Fruit fly (Drosophila melanogaster) whole organism, adult: ENCODE measurements around the gene CG32061.

Source experiments
- CG11617 ChIP-seq: fragments of 200-800 bp; sonication (Bioruptor generic); optimal IDR thresholded peaks from 2 replicates; lab custom pipeline; 2017; ENCODE audit warnings: mild to moderate bottlenecking, missing biosample characterization, missing genetic modification reagents, missing genetic modification characterization
- CG12768 ChIP-seq: fragments of 200-800 bp; sonication (Bioruptor generic); optimal IDR thresholded peaks from 2 replicates; lab custom pipeline; 2017; ENCODE audit warnings: missing biosample characterization, missing genetic modification characterization, mild to moderate bottlenecking, moderate library complexity, missing genetic modification reagents
- CG14711 ChIP-seq: fragments of 200-800 bp; sonication (Bioruptor generic); optimal IDR thresholded peaks from 2 replicates; lab custom pipeline; 2018; ENCODE audit warnings: missing biosample characterization, mild to moderate bottlenecking, missing genetic modification characterization, moderate library complexity
- CG1620 ChIP-seq: fragments of 200-800 bp; sonication (Bioruptor generic); optimal IDR thresholded peaks from 2 replicates; lab custom pipeline; 2016; ENCODE audit warnings: missing biosample characterization, missing genetic modification characterization
- CG33017 ChIP-seq: fragments of 200-800 bp; sonication (Bioruptor generic); optimal IDR thresholded peaks from 2 replicates; lab custom pipeline; 2018; ENCODE audit warnings: missing biosample characterization, mild to moderate bottlenecking, missing genetic modification characterization, moderate library complexity
- CG5204 ChIP-seq: fragments of 200-800 bp; sonication (Bioruptor generic); optimal IDR thresholded peaks from 2 replicates; lab custom pipeline; 2016; ENCODE audit warnings: missing biosample characterization, missing genetic modification characterization
- CG7045 ChIP-seq: fragments of 200-800 bp; sonication (Bioruptor generic); optimal IDR thresholded peaks from 2 replicates; lab custom pipeline; 2017; ENCODE audit warnings: missing biosample characterization, mild to moderate bottlenecking, missing genetic modification characterization
- CG7101 ChIP-seq: fragments of 200-800 bp; sonication (Bioruptor generic); optimal IDR thresholded peaks from 2 replicates; lab custom pipeline; 2018; ENCODE audit warnings: missing biosample characterization, mild to moderate bottlenecking, missing genetic modification characterization, moderate library complexity
- Clk ChIP-seq: fragments of 200-800 bp; sonication (Bioruptor generic); optimal IDR thresholded peaks from 2 replicates; lab custom pipeline; 2017; ENCODE audit warnings: missing biosample characterization, missing genetic modification characterization
- Crg-1 ChIP-seq: fragments of 200-800 bp; sonication (Bioruptor generic); optimal IDR thresholded peaks from 2 replicates; lab custom pipeline; 2016; ENCODE audit warnings: missing biosample characterization, missing genetic modification characterization
- Hr96 ChIP-seq: fragments of 200-800 bp; sonication (Bioruptor generic); optimal IDR thresholded peaks from 2 replicates; lab custom pipeline; 2016; ENCODE audit warnings: missing biosample characterization, missing genetic modification characterization
- Mnt ChIP-seq: fragments of 200-800 bp; sonication (Bioruptor generic); optimal IDR thresholded peaks from 2 replicates; lab custom pipeline; 2016; ENCODE audit warnings: missing biosample characterization, mild to moderate bottlenecking, missing genetic modification characterization
- bab1 ChIP-seq: fragments of 200-800 bp; sonication (Bioruptor generic); optimal IDR thresholded peaks from 3 replicates; lab custom pipeline; 2019; ENCODE audit warnings: missing biosample characterization, mild to moderate bottlenecking, missing genetic modification characterization, moderate library complexity
- cic ChIP-seq: fragments of 200-800 bp; sonication (Bioruptor generic); optimal IDR thresholded peaks from 2 replicates; lab custom pipeline; 2017; ENCODE audit warnings: missing biosample characterization, mild to moderate bottlenecking, missing genetic modification characterization, moderate library complexity
- cnc ChIP-seq, 2 experiments: fragments of >200 bp; optimal IDR thresholded peaks; 2 replicates each; lab custom pipeline; 2017
- kay ChIP-seq: fragments of 200-800 bp; sonication (Bioruptor generic); peaks from one replicate; lab custom pipeline; 2016; ENCODE audit warnings: missing biosample characterization, missing genetic modification characterization, borderline replicate concordance
- ovo ChIP-seq: fragments of 200-800 bp; sonication (Bioruptor generic); optimal IDR thresholded peaks from 2 replicates; lab custom pipeline; 2016; ENCODE audit warnings: missing biosample characterization, missing genetic modification characterization
- pad ChIP-seq: fragments of 200-800 bp; sonication (Bioruptor generic); optimal IDR thresholded peaks from 3 replicates; lab custom pipeline; 2017; ENCODE audit warnings: missing biosample characterization, missing genetic modification characterization, mild to moderate bottlenecking, moderate library complexity, missing genetic modification reagents
- tj ChIP-seq: fragments of 200-800 bp; sonication (Bioruptor generic); optimal IDR thresholded peaks from 3 replicates; lab custom pipeline; 2017; ENCODE audit warnings: missing biosample characterization, mild to moderate bottlenecking, missing genetic modification characterization, moderate library complexity
- toe ChIP-seq: fragments of 200-800 bp; sonication (Bioruptor generic); optimal IDR thresholded peaks from 2 replicates; lab custom pipeline; 2016; ENCODE audit warnings: missing biosample characterization, missing genetic modification characterization

Gene CG32061

DNA sequence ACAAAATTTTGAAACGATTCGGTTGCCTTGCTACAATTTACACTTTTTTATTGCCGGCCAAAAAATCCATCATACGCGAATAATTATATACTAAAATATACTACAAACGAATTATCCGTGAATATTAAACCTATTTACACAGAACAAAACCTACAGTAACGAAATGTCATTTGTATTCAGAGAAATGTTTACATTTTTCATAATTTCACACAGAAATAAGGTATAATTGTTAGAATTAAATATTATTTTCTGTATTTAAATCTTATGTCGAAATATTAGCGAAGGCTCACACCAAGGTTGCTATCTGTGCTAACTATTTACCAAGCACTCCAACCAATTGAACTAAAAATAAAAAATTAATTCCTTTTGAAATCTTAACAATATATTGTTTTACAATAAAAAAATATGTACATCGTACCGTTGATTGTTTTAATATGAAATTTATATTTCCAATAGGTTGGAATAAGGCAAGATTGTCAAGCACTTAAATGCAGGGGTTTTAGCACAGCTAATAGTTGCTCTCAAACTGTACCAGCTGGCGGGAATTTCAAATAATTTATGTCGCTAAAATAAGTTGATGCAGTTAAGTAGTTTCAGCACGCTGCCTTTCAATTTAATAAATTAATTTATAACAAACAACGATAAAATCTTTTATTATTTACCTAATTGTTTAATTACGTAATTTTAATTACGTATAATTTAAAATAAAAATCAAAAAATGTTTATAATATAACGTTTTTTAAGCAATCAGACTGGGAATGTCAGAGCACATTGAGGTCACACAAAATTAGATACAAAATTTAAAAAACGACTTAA, at the start of gene CG32061, which contains the start of gene Gem3:
TSS of gene CG32061 (plus strand) at position 766 of the 816 bp plus-strand sequence.
TSS of gene Gem3 (minus strand) at position 51 of the 816 bp plus-strand sequence.
- TF ChIP-seq Crg-1 (GFP tag; lab: Kevin White, UChicago) (no peak), tj (GFP tag; lab: Kevin White, UChicago) (no peak), CG7101 (tag; lab: Kevin White, UChicago) (no peak), cnc (optimal IDR thresholded peaks at IDR 0.05; lab: Kevin White, UChicago) (no peak)

- TF ChIP-seq CG14711 (tag; lab: Kevin White, UChicago) (no peak), CG5204 (GFP tag; lab: Kevin White, UChicago) (no peak), Hr96 (no peak), pad (no peak), Clk (GFP tag; lab: Kevin White, UChicago) (no peak), CG1620 (GFP tag; lab: Kevin White, UChicago) (no peak), ovo (GFP tag; lab: Kevin White, UChicago) (no peak), toe (GFP tag; lab: Kevin White, UChicago) (no peak), CG7101 (tag; lab: Kevin White, UChicago) (no peak), cnc (optimal IDR thresholded peaks at IDR 0.05; lab: Kevin White, UChicago) (no peak), tj (GFP tag; lab: Kevin White, UChicago) (no peak), Crg-1 (GFP tag; lab: Kevin White, UChicago) (no peak)
Observed at dm6 chr3L:10418401-10418800, 45.2 kb upstream of the CG32061 start.

dm6 chr3L:10427318-10427717, 36.3 kb upstream of the CG32061 start:
- TF ChIP-seq Crg-1 (GFP tag; lab: Kevin White, UChicago), result no peak
- TF ChIP-seq CG1620 (GFP tag; lab: Kevin White, UChicago), result no peak

DNA sequence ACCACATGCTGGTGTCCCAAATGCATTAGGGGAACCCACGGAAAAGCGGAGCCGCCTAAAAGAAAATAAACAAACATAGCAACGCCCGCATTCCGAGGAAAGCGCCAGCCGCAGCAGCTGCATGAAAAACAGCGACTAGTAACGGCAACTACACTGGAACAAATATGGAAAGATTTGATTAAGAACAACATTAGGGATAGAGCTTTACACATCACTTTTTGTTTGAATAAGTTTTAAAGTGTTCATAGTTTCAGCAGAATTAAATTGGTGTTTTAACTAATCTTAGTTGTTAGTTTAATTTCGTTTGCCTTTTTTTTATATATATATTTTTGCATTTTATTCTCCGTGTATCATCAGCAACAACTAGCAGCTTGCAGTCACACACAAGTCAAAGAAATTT, 35.6 kb upstream of the CG32061 start:
- TF ChIP-seq cic, result no peak
- TF ChIP-seq toe (GFP tag; lab: Kevin White, UChicago), result no peak
- TF ChIP-seq CG7045, result no peak
- TF ChIP-seq ovo (GFP tag; lab: Kevin White, UChicago), result no peak
- no peak for TF ChIP-seq bab1
- no peak for TF ChIP-seq Hr96
- TF ChIP-seq CG12768 (GFP tag; lab: Kevin White, UChicago), result no peak
- no peak for TF ChIP-seq CG5204 (GFP tag; lab: Kevin White, UChicago)
- no peak for TF ChIP-seq tj (GFP tag; lab: Kevin White, UChicago)
- no peak for TF ChIP-seq Clk (GFP tag; lab: Kevin White, UChicago)
- TF ChIP-seq cnc (optimal IDR thresholded peaks at IDR 0.05; lab: Kevin White, UChicago), result no peak
- no peak for TF ChIP-seq pad
- TF ChIP-seq Crg-1 (GFP tag; lab: Kevin White, UChicago), result no peak
- no peak for TF ChIP-seq Mnt
- no peak for TF ChIP-seq CG14711 (tag; lab: Kevin White, UChicago)

DNA sequence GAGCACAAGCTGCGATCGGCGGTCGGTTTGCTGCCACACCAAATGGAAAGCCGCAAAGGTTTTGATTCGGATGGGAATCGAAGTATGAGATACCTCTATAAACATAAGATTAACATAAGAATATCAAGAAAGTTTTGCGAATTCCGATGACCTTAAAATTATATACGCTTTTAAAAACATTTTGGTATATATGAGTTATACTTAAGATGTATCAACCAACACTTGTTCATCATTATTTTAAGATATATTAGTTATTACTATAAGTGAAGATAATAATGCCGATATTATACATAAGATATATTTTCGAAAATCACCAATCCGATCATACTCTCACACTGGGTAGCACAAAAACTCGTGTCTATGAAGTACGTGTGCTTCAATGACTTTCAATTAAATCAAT, 34.9 kb upstream of the CG32061 start:
- TF ChIP-seq tj (GFP tag; lab: Kevin White, UChicago) (no peak), ovo (GFP tag; lab: Kevin White, UChicago) (no peak), cic (no peak), CG12768 (GFP tag; lab: Kevin White, UChicago) (no peak), toe (GFP tag; lab: Kevin White, UChicago) (no peak), bab1 (no peak), CG5204 (GFP tag; lab: Kevin White, UChicago) (no peak), CG11617 (GFP tag; lab: Kevin White, UChicago) (no peak), kay (GFP tag; lab: Kevin White, UChicago) (no peak), Mnt (no peak), cnc (optimal IDR thresholded peaks at IDR 0.05; lab: Kevin White, UChicago) (no peak), Hr96 (no peak), CG7101 (tag; lab: Kevin White, UChicago) (no peak)

DNA sequence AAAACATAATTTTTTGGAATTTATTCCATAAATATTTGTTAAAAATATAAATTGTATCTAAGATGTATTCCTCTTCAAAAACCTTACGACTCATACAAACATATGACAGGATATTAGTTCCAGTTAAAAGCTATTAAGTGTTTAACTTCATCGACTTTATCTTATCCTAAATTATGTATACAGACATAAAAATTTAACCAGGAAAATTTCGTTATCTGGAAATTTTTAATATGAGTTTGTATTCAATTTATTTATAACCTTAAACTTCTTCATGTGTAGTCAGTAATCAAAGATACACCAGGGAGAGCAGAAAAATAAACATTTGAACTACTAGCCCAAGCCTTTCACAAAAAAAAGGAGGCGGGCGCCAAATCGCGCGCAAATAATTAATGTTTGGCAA, 34.1 kb upstream of the CG32061 start:
- TF ChIP-seq CG1620 (GFP tag; lab: Kevin White, UChicago) (no peak), toe (GFP tag; lab: Kevin White, UChicago) (no peak), cic (no peak), Hr96 (no peak), CG5204 (GFP tag; lab: Kevin White, UChicago) (no peak), CG33017 (tag; lab: Kevin White, UChicago) (no peak), CG7101 (tag; lab: Kevin White, UChicago) (no peak), kay (GFP tag; lab: Kevin White, UChicago) (no peak), bab1 (no peak), CG12768 (GFP tag; lab: Kevin White, UChicago) (no peak), Clk (GFP tag; lab: Kevin White, UChicago) (no peak), pad (no peak), CG14711 (tag; lab: Kevin White, UChicago) (no peak), Mnt (no peak), CG7045 (no peak), CG11617 (GFP tag; lab: Kevin White, UChicago) (no peak), ovo (GFP tag; lab: Kevin White, UChicago) (no peak), cnc (optimal IDR thresholded peaks at IDR 0.05; lab: Kevin White, UChicago) (no peak), tj (GFP tag; lab: Kevin White, UChicago) (no peak)
